Worm (Caenorhabditis elegans): ENCODE results near the gene srh-201.

DNA sequence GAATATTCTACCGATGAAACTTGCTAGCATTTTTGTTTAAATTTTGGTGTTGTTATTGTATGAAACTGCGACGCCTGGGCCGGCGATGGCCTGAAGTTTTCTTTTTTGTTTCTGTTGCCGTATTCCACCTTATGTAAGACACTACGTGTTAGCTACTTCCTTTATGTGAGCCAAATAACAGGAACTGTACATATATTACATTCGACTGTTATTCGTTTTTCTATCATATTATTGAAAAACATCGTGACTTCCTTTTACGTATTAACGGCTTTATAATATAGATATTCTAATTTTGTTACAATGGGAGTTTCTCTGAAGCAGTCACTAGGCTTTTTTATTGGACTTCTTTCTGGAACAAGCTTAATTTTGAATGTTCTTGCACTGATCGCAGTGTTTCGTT is 8.4 kb downstream of the srh-201 start, which contains the start of gene srx-3:
- TF ChIP-seq T22C8.4 (GFP tag; IDR thresholded peaks at IDR 0.05) (no peak), cog-1 (tag; optimal IDR thresholded peaks at IDR 0.05) (no peak), ztf-29 (GFP tag; IDR thresholded peaks at IDR 0.05) (no peak), klf-2 (GFP tag; conservative IDR thresholded peaks at IDR 0.05) (no peak), ztf-23 (GFP tag; IDR thresholded peaks at IDR 0.05) (no peak)

All from whole organism, midembryonic.